Worm (Caenorhabditis elegans) whole organism, young adult: ENCODE measurements around the gene K09H11.15.
A peak's percentile ranks its signal among the peaks of the same experiment; 100 is the strongest.

Experiments used
- B0019.2 ChIP-seq: fragments of 200-800 bp; sonication (Bioruptor generic); conservative IDR thresholded peaks from 2 replicates; pipeline ENCODE4 v1.3.6; 2022; ENCODE audit warnings: missing genetic modification reagents, missing genetic modification characterization, missing compliant biosample characterization
- F10E7.11 ChIP-seq: sonication (generic microtip); optimal IDR thresholded peaks from 2 replicates; lab custom pipeline; 2017; ENCODE audit warnings: mild to moderate bottlenecking, missing genetic modification characterization, moderate library complexity, missing compliant biosample characterization
- F22D6.2 ChIP-seq: sonication (generic microtip); optimal IDR thresholded peaks from 2 replicates; lab custom pipeline; 2016; ENCODE audit warnings: mild to moderate bottlenecking, missing genetic modification characterization, missing compliant biosample characterization
- F23B12.7 ChIP-seq: sonication (generic microtip); optimal IDR thresholded peaks from 2 replicates; lab custom pipeline; 2017; ENCODE audit warnings: missing genetic modification characterization, mild to moderate bottlenecking, missing compliant biosample characterization, antibody characterized with exemption, moderate library complexity; ENCODE audit not compliant: insufficient read depth
- F49E8.2 ChIP-seq: sonication (generic microtip); optimal IDR thresholded peaks from 3 replicates; lab custom pipeline; 2017; ENCODE audit warnings: missing genetic modification characterization, mild to moderate bottlenecking, missing compliant biosample characterization, antibody characterized with exemption, moderate library complexity; ENCODE audit not compliant: insufficient read depth
- K12H6.12 ChIP-seq: fragments of 200-800 bp; sonication (Bioruptor generic); optimal IDR thresholded peaks from 2 replicates; lab custom pipeline; 2018; ENCODE audit warnings: mild to moderate bottlenecking, missing genetic modification characterization, missing compliant biosample characterization
- T07F8.4 ChIP-seq: sonication (generic microtip); optimal IDR thresholded peaks from 2 replicates; lab custom pipeline; 2016; ENCODE audit warnings: mild to moderate bottlenecking, missing genetic modification characterization, moderate library complexity, missing compliant biosample characterization
- Y53G8AR.9 ChIP-seq: fragments of 200-800 bp; sonication (Bioruptor generic); conservative IDR thresholded peaks from 2 replicates; pipeline ENCODE4 v1.3.6; 2022; ENCODE audit warnings: missing genetic modification reagents, missing genetic modification characterization, missing compliant biosample characterization
- Y56A3A.18 ChIP-seq: fragments of 200-800 bp; sonication (Bioruptor generic); IDR thresholded peaks from 2 replicates; pipeline ENCODE4 v1.3.6; 2022; ENCODE audit warnings: missing genetic modification reagents, missing genetic modification characterization, missing compliant biosample characterization
- Y67H2A.10 ChIP-seq: fragments of 200-800 bp; sonication (Bioruptor generic); conservative IDR thresholded peaks from 2 replicates; pipeline ENCODE4 v1.3.6; 2022; ENCODE audit warnings: missing genetic modification reagents, missing genetic modification characterization, missing compliant biosample characterization
- Y79H2A.3 ChIP-seq: fragments of 200-800 bp; sonication (Bioruptor generic); conservative IDR thresholded peaks from 2 replicates; pipeline ENCODE4 v1.3.6; 2022; ENCODE audit warnings: missing genetic modification reagents, missing genetic modification characterization, missing compliant biosample characterization
- Y95B8A.8 ChIP-seq: fragments of 200-800 bp; sonication (Bioruptor generic); IDR thresholded peaks from 2 replicates; pipeline ENCODE4 v1.3.6; 2022; ENCODE audit warnings: missing genetic modification reagents, missing genetic modification characterization, missing compliant biosample characterization
- ZK185.1 ChIP-seq: sonication (generic microtip); optimal IDR thresholded peaks from 2 replicates; lab custom pipeline; 2016; ENCODE audit warnings: mild to moderate bottlenecking, missing genetic modification characterization, missing compliant biosample characterization; ENCODE audit not compliant: poor library complexity, severe bottlenecking
- ama-1 ChIP-seq, 3 experiments: fragments of 150-350 bp in 1 of 3; sonication (generic microtip) in 2 of 3; optimal IDR thresholded peaks; 2 replicates each; lab custom pipeline; 2014 to 2018; ENCODE audit warnings: missing biosample characterization in 2 of 3, missing genetic modification characterization in 2 of 3, missing genetic modification reagents in 2 of 3
- aptf-3 ChIP-seq: fragments of 200-800 bp; sonication (Bioruptor generic); IDR thresholded peaks from 2 replicates; pipeline ENCODE4 v1.3.6; 2022; ENCODE audit warnings: missing genetic modification characterization, missing compliant biosample characterization
- atf-7 ChIP-seq: sonication (generic microtip); optimal IDR thresholded peaks from 2 replicates; lab custom pipeline; 2017; ENCODE audit warnings: mild to moderate bottlenecking, missing genetic modification characterization, missing compliant biosample characterization
- attf-6 ChIP-seq: fragments of 200-800 bp; sonication (Bioruptor generic); IDR thresholded peaks from 2 replicates; pipeline ENCODE4 v1.3.6; 2022; ENCODE audit warnings: missing genetic modification reagents, missing genetic modification characterization, missing compliant biosample characterization
- ccch-3 ChIP-seq: fragments of 200-800 bp; sonication (Bioruptor generic); optimal IDR thresholded peaks from 2 replicates; lab custom pipeline; 2018; ENCODE audit warnings: mild to moderate bottlenecking, missing genetic modification characterization, missing compliant biosample characterization
- cebp-2 ChIP-seq: fragments of 200-800 bp; sonication (Bioruptor generic); IDR thresholded peaks from 2 replicates; pipeline ENCODE4 v1.3.6; 2022; ENCODE audit warnings: missing genetic modification characterization, missing compliant biosample characterization
- ceh-100 ChIP-seq: fragments of 200-800 bp; sonication (Bioruptor generic); IDR thresholded peaks from 2 replicates; pipeline ENCODE4 v1.3.6; 2022; ENCODE audit warnings: missing genetic modification reagents, missing genetic modification characterization, missing compliant biosample characterization
- ceh-40 ChIP-seq: fragments of 200-800 bp; sonication (Bioruptor generic); IDR thresholded peaks from 2 replicates; pipeline ENCODE4 v1.3.6; 2022; ENCODE audit warnings: missing genetic modification characterization, missing compliant biosample characterization
- die-1 ChIP-seq: sonication (generic microtip); optimal IDR thresholded peaks from 2 replicates; lab custom pipeline; 2016; ENCODE audit warnings: missing genotype, mild to moderate bottlenecking, missing genetic modification characterization, missing compliant biosample characterization
- egl-18 ChIP-seq: fragments of 200-800 bp; sonication (Bioruptor generic); IDR thresholded peaks from 2 replicates; pipeline ENCODE4 v1.3.6; 2022; ENCODE audit warnings: missing genetic modification reagents, missing genetic modification characterization, missing compliant biosample characterization
- ekl-4 ChIP-seq: fragments of 200-800 bp; sonication (Bioruptor generic); IDR thresholded peaks from 2 replicates; pipeline ENCODE4 v1.3.6; 2022; ENCODE audit warnings: missing genetic modification reagents, missing genetic modification characterization, missing compliant biosample characterization
- ets-4 ChIP-seq: fragments of 200-800 bp; sonication (Bioruptor generic); optimal IDR thresholded peaks from 2 replicates; lab custom pipeline; 2018; ENCODE audit warnings: mild to moderate bottlenecking, missing genetic modification characterization, missing compliant biosample characterization
- him-1 ChIP-seq: sonication (generic microtip); optimal IDR thresholded peaks from 2 replicates; lab custom pipeline; 2016; ENCODE audit warnings: missing genotype, missing genetic modification reagents, missing genetic modification characterization, missing compliant biosample characterization
- let-526 ChIP-seq: fragments of 200-800 bp; sonication (Bioruptor generic); IDR thresholded peaks from 2 replicates; pipeline ENCODE4 v1.3.6; 2022; ENCODE audit warnings: missing genetic modification reagents, missing genetic modification characterization, missing compliant biosample characterization
- let-607 ChIP-seq, 2 experiments: fragments of 200-800 bp in 1 of 2; sonication (Bioruptor generic) in 1 of 2; sonication (generic microtip) in 1 of 2; optimal IDR thresholded peaks; 2 replicates each; lab custom pipeline; 2016 to 2018; ENCODE audit warnings: mild to moderate bottlenecking in 2 of 2, missing compliant biosample characterization in 2 of 2, missing genetic modification characterization in 2 of 2, moderate library complexity in 2 of 2, missing genotype in 1 of 2
- lin-40 ChIP-seq: sonication (generic microtip); optimal IDR thresholded peaks from 2 replicates; lab custom pipeline; 2016; ENCODE audit warnings: missing genetic modification characterization, mild to moderate bottlenecking, missing compliant biosample characterization, missing genotype, missing genetic modification reagents
- lsl-1 ChIP-seq: fragments of 200-800 bp; sonication (Bioruptor generic); optimal IDR thresholded peaks from 2 replicates; lab custom pipeline; 2018; ENCODE audit warnings: mild to moderate bottlenecking, missing genetic modification characterization, moderate library complexity, missing compliant biosample characterization
- madf-10 ChIP-seq: sonication (generic microtip); optimal IDR thresholded peaks from 2 replicates; lab custom pipeline; 2016; ENCODE audit warnings: mild to moderate bottlenecking, missing genetic modification characterization, missing compliant biosample characterization
- madf-3 ChIP-seq: fragments of 200-800 bp; sonication (Bioruptor generic); IDR thresholded peaks from 2 replicates; pipeline ENCODE4 v1.3.6; 2022; ENCODE audit warnings: missing genetic modification reagents, missing genetic modification characterization, missing compliant biosample characterization
- madf-6 ChIP-seq: fragments of 200-800 bp; sonication (Bioruptor generic); IDR thresholded peaks from 2 replicates; pipeline ENCODE4 v1.3.6; 2022; ENCODE audit warnings: missing genetic modification reagents, missing genetic modification characterization, missing compliant biosample characterization
- mxl-1 ChIP-seq: sonication (generic microtip); optimal IDR thresholded peaks from 2 replicates; lab custom pipeline; 2016; ENCODE audit warnings: missing genetic modification characterization, missing compliant biosample characterization
- nfyb-1 ChIP-seq: fragments of 200-800 bp; sonication (Bioruptor generic); IDR thresholded peaks from 2 replicates; pipeline ENCODE4 v1.3.6; 2022; ENCODE audit warnings: missing genetic modification reagents, missing genetic modification characterization, missing compliant biosample characterization
- nhr-179 ChIP-seq: sonication (generic microtip); optimal IDR thresholded peaks from 2 replicates; lab custom pipeline; 2016; ENCODE audit warnings: mild to moderate bottlenecking, missing genetic modification characterization, missing compliant biosample characterization
- nhr-80 ChIP-seq: sonication (generic microtip); optimal IDR thresholded peaks from 2 replicates; lab custom pipeline; 2016; ENCODE audit warnings: missing genetic modification characterization, missing compliant biosample characterization
- pbrm-1 ChIP-seq: fragments of 200-800 bp; sonication (Bioruptor generic); IDR thresholded peaks from 2 replicates; pipeline ENCODE4 v1.3.6; 2022; ENCODE audit warnings: missing genetic modification reagents, missing genetic modification characterization, missing compliant biosample characterization
- snpc-1.1 ChIP-seq: sonication (generic microtip); optimal IDR thresholded peaks from 2 replicates; lab custom pipeline; 2017; ENCODE audit warnings: missing genetic modification characterization, mild to moderate bottlenecking, missing compliant biosample characterization, antibody characterized with exemption, moderate library complexity, missing genotype, missing genetic modification reagents; ENCODE audit not compliant: insufficient read depth
- xnd-1 ChIP-seq: sonication (generic microtip); optimal IDR thresholded peaks from 2 replicates; lab custom pipeline; 2016; ENCODE audit warnings: missing genotype, missing genetic modification reagents, missing genetic modification characterization, missing compliant biosample characterization
- zim-3 ChIP-seq: sonication (generic microtip); optimal IDR thresholded peaks from 2 replicates; lab custom pipeline; 2017; ENCODE audit warnings: mild to moderate bottlenecking, missing genetic modification characterization, moderate library complexity, missing compliant biosample characterization
- ztf-26 ChIP-seq: sonication (generic microtip); optimal IDR thresholded peaks from 2 replicates; lab custom pipeline; 2017; ENCODE audit warnings: missing genetic modification characterization, missing compliant biosample characterization
- ztf-28 ChIP-seq: fragments of 200-800 bp; sonication (Bioruptor generic); IDR thresholded peaks from 2 replicates; pipeline ENCODE4 v1.3.6; 2022; ENCODE audit warnings: missing genetic modification reagents, missing genetic modification characterization, missing compliant biosample characterization
- ztf-3 ChIP-seq: fragments of 200-800 bp; sonication (Bioruptor generic); optimal IDR thresholded peaks from 2 replicates; lab custom pipeline; 2018; ENCODE audit warnings: mild to moderate bottlenecking, missing genetic modification characterization, missing compliant biosample characterization

Gene K09H11.15

DNA sequence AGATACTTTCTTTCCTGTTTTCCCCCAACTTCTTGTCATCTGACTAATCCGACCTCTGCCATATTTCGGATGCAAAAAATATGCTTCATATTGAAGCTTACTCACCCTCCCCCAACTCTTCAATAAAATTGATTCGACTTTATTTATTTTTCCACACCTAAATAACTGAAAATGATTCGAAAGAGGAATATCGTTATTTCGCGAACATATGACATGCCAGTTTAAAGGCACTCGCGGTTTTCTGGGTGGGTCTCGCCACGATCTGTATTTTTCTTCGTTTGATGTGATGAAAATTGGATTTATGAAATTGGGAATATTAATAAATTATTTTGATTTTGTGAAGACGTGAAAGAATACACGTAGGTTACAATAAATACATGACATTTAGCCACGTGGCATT lies 40.9 kb upstream of the K09H11.15 start, which contains the start of gene F44E7.3:
F44E7.3 (plus strand) TSS at position 319 of the 400 bp plus-strand sequence.
- 0 out of 2 replicates have a peak, but pooled peaks have one; percentile 24 for TF ChIP-seq madf-3 (GFP tag; lab: Robert Waterston, UW)
- no peak for TF ChIP-seq F22D6.2 (tag; lab: Kevin White, UChicago)
- TF ChIP-seq ztf-26 (tag; lab: Kevin White, UChicago): no peak
- TF ChIP-seq let-526 (GFP tag; lab: Robert Waterston, UW): no peak
- no peak for TF ChIP-seq Y95B8A.8 (GFP tag; lab: Robert Waterston, UW)
- TF ChIP-seq K12H6.12 (tag; lab: Kevin White, UChicago): no peak
- TF ChIP-seq pbrm-1 (GFP tag; lab: Robert Waterston, UW): no peak
- TF ChIP-seq madf-6 (GFP tag; lab: Robert Waterston, UW): no peak
- TF ChIP-seq ama-1 (optimal IDR thresholded peaks at IDR 0.05; lab: Kevin White, UChicago): peak; percentile 27
- no peak for TF ChIP-seq ama-1 (GFP tag; optimal IDR thresholded peaks at IDR 0.05; lab: Kevin White, UChicago)
- TF ChIP-seq mxl-1 (tag; lab: Kevin White, UChicago): no peak
- TF ChIP-seq ekl-4 (GFP tag; lab: Robert Waterston, UW): no peak

DNA sequence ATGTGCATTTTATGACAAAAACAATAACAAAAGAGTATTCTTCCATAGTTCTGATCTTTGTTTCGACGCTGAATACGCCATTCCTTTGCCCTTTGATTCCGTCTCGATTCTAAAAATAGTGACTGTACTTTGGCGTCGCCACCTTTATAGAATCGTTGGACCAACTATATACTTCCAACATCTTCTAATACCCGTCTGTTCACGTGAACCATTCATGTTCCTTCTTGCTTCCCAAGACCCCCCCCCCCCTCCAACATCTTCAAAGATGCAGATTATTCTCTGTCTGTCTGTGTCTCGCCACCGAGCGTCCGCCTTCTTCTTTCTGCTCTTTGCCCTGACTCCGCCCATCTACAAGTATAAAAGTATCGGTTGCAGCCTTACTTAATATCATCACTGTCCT lies 39.3 kb upstream of the K09H11.15 start:
- TF ChIP-seq zim-3 (tag; lab: Kevin White, UChicago) (no peak), lsl-1 (GFP tag; lab: Kevin White, UChicago) (no peak), aptf-3 (GFP tag; lab: Robert Waterston, UW) (no peak), attf-6 (no peak), ets-4 (GFP tag; lab: Kevin White, UChicago) (no peak), madf-3 (GFP tag; lab: Robert Waterston, UW) (no peak), Y79H2A.3 (GFP tag; lab: Robert Waterston, UW) (no peak), ZK185.1 (tag; lab: Kevin White, UChicago) (no peak), nfyb-1 (no peak), let-607 (tag; optimal IDR thresholded peaks at IDR 0.05; lab: Kevin White, UChicago) (no peak), snpc-1.1 (tag; lab: Kevin White, UChicago) (no peak), nhr-179 (tag; lab: Kevin White, UChicago) (no peak), Y67H2A.10 (no peak), lin-40 (no peak), ztf-3 (GFP tag; lab: Kevin White, UChicago) (no peak), die-1 (tag; lab: Kevin White, UChicago) (no peak)

DNA sequence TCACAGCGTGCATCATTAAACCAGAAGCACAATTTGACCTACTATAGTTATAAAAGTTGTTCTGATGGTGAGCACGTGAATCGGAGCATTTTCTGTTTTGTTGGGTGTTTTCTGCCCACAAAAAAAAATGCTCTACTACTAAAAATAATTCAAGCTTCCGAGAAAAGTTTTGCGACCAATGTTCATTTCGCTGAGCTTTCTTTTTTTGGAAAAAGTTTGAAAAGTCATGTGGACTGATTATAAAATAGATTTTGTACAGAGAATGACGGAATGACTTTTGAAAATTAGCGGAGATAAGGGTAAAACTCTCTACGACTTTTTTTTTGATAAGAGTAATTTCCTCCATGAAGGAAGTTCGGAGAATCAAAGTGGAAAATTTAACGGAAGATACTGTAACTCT lies 38.8 kb upstream of the K09H11.15 start:
- TF ChIP-seq nhr-80: peak; percentile 44
- no peak for TF ChIP-seq him-1 (tag; lab: Kevin White, UChicago)

DNA sequence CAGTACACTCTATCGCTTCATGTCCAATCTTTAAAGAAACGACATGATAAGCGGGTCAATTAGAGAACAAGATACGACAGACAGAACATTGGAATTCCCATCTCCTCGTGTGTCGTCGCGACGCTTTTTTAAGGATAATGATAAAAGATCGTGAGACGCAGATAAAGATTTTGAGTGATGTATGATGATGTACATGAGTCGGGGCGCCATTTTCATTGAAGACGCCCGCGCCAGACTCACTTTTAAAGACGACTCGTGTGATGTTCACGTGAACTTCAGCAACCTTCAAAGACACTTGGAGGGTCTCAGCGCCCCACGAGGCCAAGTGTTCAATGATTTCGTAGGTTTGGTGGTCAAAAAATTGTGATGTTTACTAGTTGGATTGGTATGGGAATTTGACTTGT lies 37.6 kb upstream of the K09H11.15 start:
- TF ChIP-seq ztf-28: no peak
- no peak for TF ChIP-seq ccch-3
- TF ChIP-seq madf-10 (tag; lab: Kevin White, UChicago): no peak
- TF ChIP-seq atf-7: no peak
- TF ChIP-seq Y67H2A.10: no peak
- TF ChIP-seq aptf-3 (GFP tag; lab: Robert Waterston, UW): no peak
- TF ChIP-seq F10E7.11: no peak
- no peak for TF ChIP-seq Y56A3A.18
- no peak for TF ChIP-seq F23B12.7 (tag; lab: Kevin White, UChicago)
- TF ChIP-seq F49E8.2: no peak
- no peak for TF ChIP-seq ceh-40 (GFP tag; lab: Robert Waterston, UW)
- no peak for TF ChIP-seq ets-4 (GFP tag; lab: Kevin White, UChicago)
- TF ChIP-seq ceh-100 (GFP tag; lab: Robert Waterston, UW): no peak
- TF ChIP-seq attf-6: no peak
- no peak for TF ChIP-seq xnd-1
- TF ChIP-seq Y53G8AR.9 (GFP tag; lab: Robert Waterston, UW): no peak
- no peak for TF ChIP-seq B0019.2 (GFP tag; lab: Robert Waterston, UW)
- TF ChIP-seq die-1 (tag; lab: Kevin White, UChicago): peak; percentile 26
- TF ChIP-seq egl-18 (GFP tag; lab: Robert Waterston, UW): no peak
- no peak for TF ChIP-seq T07F8.4 (tag; lab: Kevin White, UChicago)
- no peak for TF ChIP-seq cebp-2 (GFP tag; lab: Robert Waterston, UW)
